Worm (Caenorhabditis elegans) whole organism, mixed stage, embryonic: ENCODE results near the gene C13G5.2.

Experiments used
- ceh-43 ChIP-seq: fragments of 200-800 bp; sonication (Bioruptor generic); optimal IDR thresholded peaks from 2 replicates; lab custom pipeline; 2018; ENCODE audit warnings: mild to moderate bottlenecking, missing genetic modification characterization, moderate library complexity, missing compliant biosample characterization
- lsy-2 ChIP-seq: fragments of 150-350 bp; optimal IDR thresholded peaks from 2 replicates; lab custom pipeline; 2014; ENCODE audit warnings: missing biosample characterization, missing genetic modification characterization
- mab-5 ChIP-seq: fragments of 150-350 bp; optimal IDR thresholded peaks from 2 replicates; lab custom pipeline; 2014; ENCODE audit warnings: missing biosample characterization, missing genetic modification characterization
- nhr-76 ChIP-seq: sonication (generic microtip); optimal IDR thresholded peaks from 2 replicates; lab custom pipeline; 2017; ENCODE audit warnings: missing biosample characterization, missing genetic modification characterization
- pha-4 ChIP-seq: fragments of 150-350 bp; optimal IDR thresholded peaks from 2 replicates; lab custom pipeline; 2018; ENCODE audit warnings: missing biosample characterization, missing genetic modification reagents, missing genetic modification characterization

- TF ChIP-seq pha-4 (tag; lab: Kevin White, UChicago) (no peak), ceh-43 (GFP tag; lab: Kevin White, UChicago) (no peak), nhr-76 (no peak), mab-5 (tag; lab: Kevin White, UChicago) (no peak), lsy-2 (tag; lab: Kevin White, UChicago) (no peak)
Measured at ce11 chrIII:8571845-8572244, 46.4 kb downstream of the C13G5.2 start.
